Worm (Caenorhabditis elegans) whole organism, L3 larva: ENCODE results near the gene phy-4.

Experiments used
- aly-2 ChIP-seq: fragments of 150-350 bp; optimal IDR thresholded peaks from 2 replicates; lab custom pipeline; 2014; ENCODE audit warnings: missing biosample characterization, missing genetic modification characterization
- nhr-12 ChIP-seq: fragments of 150-350 bp; optimal IDR thresholded peaks from 2 replicates; lab custom pipeline; 2014; ENCODE audit warnings: missing biosample characterization, missing genetic modification characterization
- nhr-25 ChIP-seq: sonication (generic microtip); optimal IDR thresholded peaks from 2 replicates; lab custom pipeline; 2017; ENCODE audit warnings: missing biosample characterization, missing genetic modification characterization
- nhr-28 ChIP-seq: fragments of 150-350 bp; optimal IDR thresholded peaks from 2 replicates; lab custom pipeline; 2014; ENCODE audit warnings: missing biosample characterization, missing genetic modification characterization
- nhr-77 ChIP-seq: fragments of 150-350 bp; optimal IDR thresholded peaks from 2 replicates; lab custom pipeline; 2014; ENCODE audit warnings: missing biosample characterization, missing genetic modification characterization
- unc-62 ChIP-seq: fragments of 150-350 bp; sonication (generic microtip); optimal IDR thresholded peaks from 4 replicates; lab custom pipeline; 2014; ENCODE audit warnings: missing biosample characterization, missing genetic modification reagents, missing genetic modification characterization
- zag-1 ChIP-seq: fragments of 150-350 bp; optimal IDR thresholded peaks from 2 replicates; lab custom pipeline; 2014; ENCODE audit warnings: missing biosample characterization, missing genetic modification characterization

DNA sequence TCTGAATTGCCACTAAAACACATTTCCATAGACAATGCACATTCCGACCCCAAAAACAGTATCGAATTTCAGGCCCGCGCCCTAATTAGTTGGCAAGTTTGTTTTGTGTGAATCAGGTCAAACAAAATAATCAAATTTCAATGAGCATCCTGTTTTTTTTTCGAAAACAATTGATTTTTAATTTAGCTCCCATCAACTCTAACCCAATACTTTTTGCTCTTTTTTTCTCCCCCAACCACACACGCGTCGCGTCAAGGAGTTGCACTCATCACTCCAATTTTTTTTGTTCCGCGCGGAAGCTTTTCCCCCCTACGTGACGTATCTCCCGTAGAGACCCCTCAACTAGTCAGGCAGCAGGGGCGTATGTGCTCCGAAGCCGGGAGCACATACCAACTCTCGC, 12.1 kb downstream of the phy-4 start:
- TF ChIP-seq unc-62, result no peak
- TF ChIP-seq nhr-12 (tag; lab: Kevin White, UChicago), result no peak
- TF ChIP-seq nhr-28 (tag; lab: Kevin White, UChicago), result no peak
- no peak for TF ChIP-seq nhr-77 (tag; lab: Kevin White, UChicago)
- no peak for TF ChIP-seq zag-1
- TF ChIP-seq nhr-25 (tag; lab: Kevin White, UChicago), result no peak
- TF ChIP-seq aly-2, result no peak
